Fruit fly (Drosophila melanogaster) whole organism, embryonic: ENCODE results near the gene CG31103.

Source experiments
- B-H1 ChIP-seq: fragments of 200-800 bp; sonication (Bioruptor generic); IDR thresholded peaks from 3 replicates; pipeline ENCODE4 v1.3.6; 2022; ENCODE audit warnings: missing biosample characterization, missing genetic modification characterization
- B-H2 ChIP-seq: fragments of 200-800 bp; sonication (Bioruptor generic); optimal IDR thresholded peaks from 2 replicates; lab custom pipeline; 2018; ENCODE audit warnings: missing biosample characterization, mild to moderate bottlenecking, missing genetic modification characterization
- Bgb ChIP-seq: fragments of 200-800 bp; sonication (Bioruptor generic); IDR thresholded peaks from 2 replicates; pipeline ENCODE4 v1.3.6; 2022; ENCODE audit warnings: missing biosample characterization, missing genetic modification characterization; ENCODE audit not compliant: partially characterized antibody
- CG10654 ChIP-seq: fragments of 200-800 bp; sonication (Bioruptor generic); optimal IDR thresholded peaks from 2 replicates; lab custom pipeline; 2016; ENCODE audit warnings: missing biosample characterization, missing genetic modification characterization
- CG11085 ChIP-seq: fragments of 200-800 bp; sonication (Bioruptor generic); IDR thresholded peaks from 2 replicates; pipeline ENCODE4 v1.3.6; 2022; ENCODE audit warnings: missing biosample characterization, missing genetic modification characterization
- CG11398 ChIP-seq: fragments of 200-800 bp; sonication (Bioruptor generic); optimal IDR thresholded peaks from 2 replicates; lab custom pipeline; 2016; ENCODE audit warnings: missing biosample characterization, missing genetic modification characterization
- CG12219 ChIP-seq: fragments of 200-800 bp; sonication (Bioruptor generic); optimal IDR thresholded peaks from 3 replicates; lab custom pipeline; 2018; ENCODE audit warnings: missing biosample characterization, mild to moderate bottlenecking, missing genetic modification characterization
- CG14710 ChIP-seq: fragments of 200-800 bp; sonication (Bioruptor generic); optimal IDR thresholded peaks from 3 replicates; lab custom pipeline; 2019; ENCODE audit warnings: missing biosample characterization, mild to moderate bottlenecking, missing genetic modification characterization, moderate library complexity
- CG2712 ChIP-seq: fragments of 200-800 bp; optimal IDR thresholded peaks from 3 replicates; lab custom pipeline; 2019; ENCODE audit warnings: missing biosample characterization, mild to moderate bottlenecking, missing genetic modification characterization, moderate library complexity
- CG30403 ChIP-seq: fragments of 200-800 bp; sonication (Bioruptor generic); optimal IDR thresholded peaks from 3 replicates; lab custom pipeline; 2016; ENCODE audit warnings: missing biosample characterization, missing genetic modification characterization
- CG30431 ChIP-seq: fragments of 200-800 bp; sonication (Bioruptor generic); optimal IDR thresholded peaks from 2 replicates; lab custom pipeline; 2017; ENCODE audit warnings: missing biosample characterization, missing genetic modification characterization
- CG31365 ChIP-seq: fragments of 200-800 bp; sonication (Bioruptor generic); optimal IDR thresholded peaks from 2 replicates; lab custom pipeline; 2018; ENCODE audit warnings: missing biosample characterization, mild to moderate bottlenecking, missing genetic modification characterization
- CG31441 ChIP-seq: fragments of 200-800 bp; sonication (Bioruptor generic); IDR thresholded peaks from 2 replicates; pipeline ENCODE4 v1.3.6; 2022; ENCODE audit warnings: missing biosample characterization, missing genetic modification characterization
- CG34376 ChIP-seq: fragments of 200-800 bp; sonication (Bioruptor generic); optimal IDR thresholded peaks from 2 replicates; lab custom pipeline; 2018; ENCODE audit warnings: missing biosample characterization, mild to moderate bottlenecking, missing genetic modification characterization
- CG34422 ChIP-seq: fragments of 200-800 bp; sonication (Bioruptor generic); IDR thresholded peaks from 3 replicates; pipeline ENCODE4 v1.3.6; 2022; ENCODE audit warnings: missing biosample characterization, missing genetic modification characterization
- CG3847 ChIP-seq: fragments of 200-800 bp; sonication (Bioruptor generic); IDR thresholded peaks from 2 replicates; pipeline ENCODE4 v1.3.6; 2022; ENCODE audit warnings: missing biosample characterization, missing genetic modification characterization
- CG4360 ChIP-seq: fragments of 200-800 bp; sonication (Bioruptor generic); IDR thresholded peaks from 2 replicates; pipeline ENCODE4 v1.3.6; 2022; ENCODE audit warnings: missing biosample characterization, missing genetic modification characterization
- CG4404 ChIP-seq: fragments of 200-800 bp; sonication (Bioruptor generic); IDR thresholded peaks from 2 replicates; pipeline ENCODE4 v1.3.6; 2022; ENCODE audit warnings: missing biosample characterization, missing genetic modification characterization
- CG4730 ChIP-seq: fragments of 200-800 bp; sonication (Bioruptor generic); IDR thresholded peaks from 2 replicates; pipeline ENCODE4 v1.3.6; 2022; ENCODE audit warnings: missing biosample characterization, missing genetic modification characterization
- CG4854 ChIP-seq: fragments of 200-800 bp; sonication (Bioruptor generic); optimal IDR thresholded peaks from 2 replicates; lab custom pipeline; 2016; ENCODE audit warnings: missing biosample characterization, missing genetic modification characterization, inconsistent platforms
- CG7556 ChIP-seq: fragments of 200-800 bp; sonication (Bioruptor generic); optimal IDR thresholded peaks from 2 replicates; lab custom pipeline; 2017; ENCODE audit warnings: missing biosample characterization, mild to moderate bottlenecking, missing genetic modification characterization
- CG8388 ChIP-seq: fragments of 200-800 bp; sonication (Bioruptor generic); optimal IDR thresholded peaks from 2 replicates; lab custom pipeline; 2019; ENCODE audit warnings: missing biosample characterization, mild to moderate bottlenecking, missing genetic modification characterization, moderate library complexity
- Chrac-16 ChIP-seq: fragments of 200-800 bp; sonication (Bioruptor generic); optimal IDR thresholded peaks from 3 replicates; lab custom pipeline; 2016; ENCODE audit warnings: missing biosample characterization, missing genetic modification characterization
- Dfd ChIP-seq, 2 experiments: fragments of >200 bp; optimal IDR thresholded peaks; 2 replicates each; lab custom pipeline; 2017; ENCODE audit warnings: missing biosample characterization in 2 of 2, missing genetic modification characterization in 2 of 2
- Doc2 ChIP-seq: fragments of 200-800 bp; sonication (Bioruptor generic); IDR thresholded peaks from 2 replicates; pipeline ENCODE4 v1.3.6; 2022; ENCODE audit warnings: missing biosample characterization, missing genetic modification characterization
- Eip74EF ChIP-seq, 2 experiments: fragments of 200-800 bp in 1 of 2; fragments of >200 bp in 1 of 2; sonication (Bioruptor generic) in 1 of 2; optimal IDR thresholded peaks; 2 replicates each; lab custom pipeline; 2017 to 2019; ENCODE audit warnings: missing biosample characterization in 2 of 2, missing genetic modification characterization in 2 of 2, mild to moderate bottlenecking in 1 of 2, moderate library complexity in 1 of 2
- Gsc ChIP-seq: fragments of 200-800 bp; sonication (Bioruptor generic); IDR thresholded peaks from 2 replicates; pipeline ENCODE4 v1.3.6; 2022; ENCODE audit warnings: missing biosample characterization, missing genetic modification characterization
- HmgZ ChIP-seq: fragments of 200-800 bp; sonication (Bioruptor generic); optimal IDR thresholded peaks from 2 replicates; lab custom pipeline; 2018; ENCODE audit warnings: missing biosample characterization, mild to moderate bottlenecking, missing genetic modification characterization
- Hmr ChIP-seq: fragments of 200-800 bp; sonication (Bioruptor generic); optimal IDR thresholded peaks from 3 replicates; lab custom pipeline; 2017; ENCODE audit warnings: mild to moderate bottlenecking, missing biosample characterization, missing genetic modification reagents, missing genetic modification characterization
- Jarid2 ChIP-seq: fragments of 200-800 bp; sonication (Bioruptor generic); optimal IDR thresholded peaks from 3 replicates; lab custom pipeline; 2017; ENCODE audit warnings: mild to moderate bottlenecking, missing biosample characterization, missing genetic modification reagents, missing genetic modification characterization
- MTF-1 ChIP-seq: fragments of 200-800 bp; sonication (Bioruptor generic); optimal IDR thresholded peaks from 2 replicates; lab custom pipeline; 2018; ENCODE audit warnings: missing biosample characterization, mild to moderate bottlenecking, missing genetic modification characterization, borderline replicate concordance
- Oaz ChIP-seq: fragments of 200-800 bp; sonication (Bioruptor generic); IDR thresholded peaks from 2 replicates; pipeline ENCODE4 v1.3.6; 2022; ENCODE audit warnings: missing biosample characterization, missing genetic modification characterization
- Rfx ChIP-seq: fragments of 200-800 bp; sonication (Bioruptor generic); IDR thresholded peaks from 2 replicates; pipeline ENCODE4 v1.3.6; 2022; ENCODE audit warnings: missing biosample characterization, missing genetic modification characterization
- TFAM ChIP-seq: fragments of 200-800 bp; sonication (Bioruptor generic); optimal IDR thresholded peaks from 2 replicates; lab custom pipeline; 2017; ENCODE audit warnings: missing biosample characterization, missing genetic modification characterization, inconsistent platforms
- YL-1 ChIP-seq: fragments of 200-800 bp; sonication (Bioruptor generic); optimal IDR thresholded peaks from 3 replicates; lab custom pipeline; 2017; ENCODE audit warnings: missing biosample characterization, mild to moderate bottlenecking, missing genetic modification characterization
- ara ChIP-seq: fragments of 200-800 bp; sonication (Bioruptor generic); IDR thresholded peaks from 2 replicates; pipeline ENCODE4 v1.3.6; 2022; ENCODE audit warnings: missing biosample characterization, missing genetic modification characterization
- bigmax ChIP-seq: fragments of 200-800 bp; sonication (Bioruptor generic); optimal IDR thresholded peaks from 2 replicates; lab custom pipeline; 2018; ENCODE audit warnings: missing biosample characterization, mild to moderate bottlenecking, missing genetic modification characterization
- br ChIP-seq: fragments of >200 bp; optimal IDR thresholded peaks from 2 replicates; lab custom pipeline; 2017
- cato ChIP-seq: fragments of 200-800 bp; sonication (Bioruptor generic); optimal IDR thresholded peaks from 2 replicates; lab custom pipeline; 2016; ENCODE audit warnings: missing biosample characterization, missing genetic modification characterization, borderline replicate concordance
- crc ChIP-seq: fragments of 200-800 bp; sonication (Bioruptor generic); optimal IDR thresholded peaks from 2 replicates; lab custom pipeline; 2016; ENCODE audit warnings: missing biosample characterization, missing genetic modification characterization
- croc ChIP-seq: fragments of 200-800 bp; sonication (Bioruptor generic); conservative IDR thresholded peaks from 3 replicates; pipeline ENCODE4 v1.3.6; 2022; ENCODE audit warnings: missing biosample characterization, missing genetic modification characterization
- fd3F ChIP-seq: fragments of 200-800 bp; sonication (Bioruptor generic); optimal IDR thresholded peaks from 2 replicates; lab custom pipeline; 2018; ENCODE audit warnings: missing biosample characterization, mild to moderate bottlenecking, missing genetic modification characterization, moderate library complexity
- gem ChIP-seq: fragments of 200-800 bp; sonication (Bioruptor generic); optimal IDR thresholded peaks from 2 replicates; lab custom pipeline; 2019; ENCODE audit warnings: missing biosample characterization, mild to moderate bottlenecking, missing genetic modification characterization, moderate library complexity
- p53 ChIP-seq: fragments of 200-800 bp; sonication (Bioruptor generic); optimal IDR thresholded peaks from 2 replicates; lab custom pipeline; 2016; ENCODE audit warnings: missing biosample characterization, missing genetic modification characterization
- psq ChIP-seq: fragments of 200-800 bp; sonication (Bioruptor generic); optimal IDR thresholded peaks from 2 replicates; lab custom pipeline; 2017; ENCODE audit warnings: missing biosample characterization, missing genetic modification characterization
- rib ChIP-seq: fragments of 200-800 bp; sonication (Bioruptor generic); IDR thresholded peaks from 2 replicates; pipeline ENCODE4 v1.3.6; 2022; ENCODE audit warnings: missing biosample characterization, missing genetic modification characterization
- row ChIP-seq: fragments of 200-800 bp; sonication (Bioruptor generic); IDR thresholded peaks from 3 replicates; pipeline ENCODE4 v1.3.6; 2022; ENCODE audit warnings: missing biosample characterization, missing genetic modification characterization
- sr ChIP-seq: fragments of 200-800 bp; sonication (Bioruptor generic); IDR thresholded peaks from 3 replicates; pipeline ENCODE4 v1.3.6; 2022; ENCODE audit warnings: missing biosample characterization, missing genetic modification characterization
- vnd ChIP-seq: fragments of 200-800 bp; sonication (Bioruptor generic); IDR thresholded peaks from 3 replicates; pipeline ENCODE4 v1.3.6; 2022; ENCODE audit warnings: missing biosample characterization, missing genetic modification characterization; ENCODE audit not compliant: partially characterized antibody
- wdn ChIP-seq: fragments of 200-800 bp; sonication (Bioruptor generic); IDR thresholded peaks from 2 replicates; pipeline ENCODE4 v1.3.6; 2022; ENCODE audit warnings: missing biosample characterization, missing genetic modification characterization
- wek ChIP-seq: fragments of 200-800 bp; sonication (Bioruptor generic); optimal IDR thresholded peaks from 3 replicates; lab custom pipeline; 2018; ENCODE audit warnings: missing biosample characterization, mild to moderate bottlenecking, missing genetic modification characterization, moderate library complexity

Gene CG31103

DNA sequence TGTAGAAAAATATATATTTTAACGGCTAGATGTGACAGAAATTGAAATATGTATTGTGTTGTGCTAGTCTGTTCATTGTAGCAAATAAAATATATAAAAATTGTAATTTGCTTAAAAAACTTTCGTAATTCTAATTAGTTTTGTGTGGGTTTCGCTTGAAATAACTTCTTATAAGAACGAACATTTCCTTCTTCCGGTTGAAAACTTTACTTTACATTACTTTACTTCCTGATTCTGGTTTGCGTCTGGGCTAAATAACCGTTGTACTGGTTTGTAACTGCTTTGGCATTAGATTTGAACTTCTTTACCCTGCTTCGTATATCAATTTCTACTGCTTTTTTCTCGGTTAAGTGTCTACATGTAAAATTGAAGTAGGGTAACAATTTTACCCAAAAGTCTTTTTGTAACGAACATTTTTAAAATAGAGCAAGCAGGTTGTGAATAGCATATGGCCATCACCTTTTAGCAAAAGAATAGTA lies 25.4 kb upstream of the CG31103 start, which contains the start of gene lobo (continued):
- TF ChIP-seq ara (GFP tag; lab: Robert Waterston, UW) (no peak), p53 (GFP tag; lab: Kevin White, UChicago) (peak; percentile 31), YL-1 (peak; percentile 4), CG10654 (GFP tag; lab: Kevin White, UChicago) (peak; percentile 58), Gsc (no peak), croc (GFP tag; lab: Robert Waterston, UW) (no peak), Rfx (GFP tag; lab: Robert Waterston, UW) (peak; percentile 78), vnd (GFP tag; lab: Robert Waterston, UW) (no peak), TFAM (no peak), cato (GFP tag; lab: Kevin White, UChicago) (peak; percentile 34), B-H1 (GFP tag; lab: Robert Waterston, UW) (no peak; the same call in 2 of the 3 replicates), wek (GFP tag; lab: Kevin White, UChicago) (peak; percentile 18), MTF-1 (no peak), CG4854 (GFP tag; lab: Kevin White, UChicago) (peak; percentile 44), br (no peak), HmgZ (tag; lab: Kevin White, UChicago) (peak; percentile 80), rib (no peak), wdn (peak; percentile 48; the same call in 1 of the 2 replicates), CG34376 (GFP tag; lab: Kevin White, UChicago) (peak; percentile 68), CG31441 (GFP tag; lab: Robert Waterston, UW) (no peak), gem (tag; lab: Kevin White, UChicago) (no peak), CG8388 (GFP tag; lab: Kevin White, UChicago) (peak; percentile 8), Jarid2 (GFP tag; lab: Kevin White, UChicago) (peak; percentile 51), Bgb (GFP tag; lab: Robert Waterston, UW) (peak; percentile 64; the same call in 1 of the 2 replicates), CG31365 (tag; lab: Kevin White, UChicago) (peak; percentile 98), psq (GFP tag; lab: Kevin White, UChicago) (no peak), Eip74EF (GFP tag; optimal IDR thresholded peaks at IDR 0.05; lab: Kevin White, UChicago) (peak; percentile 35 to 73), fd3F (GFP tag; lab: Kevin White, UChicago) (peak; percentile 53), CG4730 (GFP tag; lab: Robert Waterston, UW) (peak; percentile 62; the same call in 1 of the 2 replicates), Hmr (peak; percentile 81), Oaz (peak; percentile 71; the same call in 1 of the 2 replicates), CG12219 (GFP tag; lab: Kevin White, UChicago) (peak; percentile 17), CG3847 (GFP tag; lab: Robert Waterston, UW) (peak; percentile 79), crc (GFP tag; lab: Kevin White, UChicago) (peak; percentile 62), CG4404 (GFP tag; lab: Robert Waterston, UW) (peak; percentile 15; the same call in 1 of the 2 replicates), CG11085 (GFP tag; lab: Robert Waterston, UW) (peak; percentile 81), CG14710 (tag; lab: Kevin White, UChicago) (peak; percentile 69), Doc2 (no peak), CG2712 (tag; lab: Kevin White, UChicago) (peak; percentile 63), sr (GFP tag; lab: Robert Waterston, UW) (peak; percentile 40; the same call in 1 of the 3 replicates), CG7556 (GFP tag; lab: Kevin White, UChicago) (peak; percentile 32), bigmax (GFP tag; lab: Kevin White, UChicago) (peak; percentile 14), Chrac-16 (GFP tag; lab: Kevin White, UChicago) (peak; percentile 1), CG30403 (peak; percentile 39), CG11398 (peak; percentile 60), CG30431 (GFP tag; lab: Kevin White, UChicago) (peak; percentile 36), B-H2 (GFP tag; lab: Kevin White, UChicago) (peak; percentile 73), CG4360 (GFP tag; lab: Robert Waterston, UW) (no peak), row (GFP tag; lab: Robert Waterston, UW) (peak; percentile 56), Dfd (GFP tag; optimal IDR thresholded peaks at IDR 0.05; lab: Kevin White, UChicago) (peak in 1 of 2 experiments; percentile 50), CG34422 (GFP tag; lab: Robert Waterston, UW) (peak; percentile 68)
